Worm (Caenorhabditis elegans) whole organism, young adult: ENCODE data around the gene C37H5.5.
A peak's percentile ranks its signal among the peaks of the same experiment; 100 is the strongest.

Experiments
- B0261.1 ChIP-seq: sonication (generic microtip); optimal IDR thresholded peaks from 2 replicates; lab custom pipeline; 2016; ENCODE audit warnings: mild to moderate bottlenecking, missing genetic modification characterization, moderate library complexity, missing compliant biosample characterization
- D2030.7 ChIP-seq: fragments of 200-800 bp; sonication (Bioruptor generic); IDR thresholded peaks from 2 replicates; pipeline ENCODE4 v1.3.6; 2022; ENCODE audit warnings: missing genetic modification reagents, missing genetic modification characterization, missing compliant biosample characterization
- Y53F4B.3 ChIP-seq: fragments of 200-800 bp; sonication (Bioruptor generic); IDR thresholded peaks from 2 replicates; pipeline ENCODE4 v1.3.6; 2022; ENCODE audit warnings: missing genetic modification reagents, missing genetic modification characterization, missing compliant biosample characterization
- Y79H2A.3 ChIP-seq: fragments of 200-800 bp; sonication (Bioruptor generic); conservative IDR thresholded peaks from 2 replicates; pipeline ENCODE4 v1.3.6; 2022; ENCODE audit warnings: missing genetic modification reagents, missing genetic modification characterization, missing compliant biosample characterization
- ama-1 ChIP-seq, 3 experiments: fragments of 150-350 bp in 1 of 3; sonication (generic microtip) in 2 of 3; optimal IDR thresholded peaks; 2 replicates each; lab custom pipeline; 2014 to 2018; ENCODE audit warnings: missing biosample characterization in 2 of 3, missing genetic modification characterization in 2 of 3, missing genetic modification reagents in 2 of 3
- aptf-2 ChIP-seq: fragments of 200-800 bp; sonication (Bioruptor generic); conservative IDR thresholded peaks from 2 replicates; pipeline ENCODE4 v1.3.6; 2022; ENCODE audit warnings: missing genetic modification reagents, missing genetic modification characterization, missing compliant biosample characterization
- attf-3 ChIP-seq: fragments of 200-800 bp; sonication (Bioruptor generic); conservative IDR thresholded peaks from 2 replicates; pipeline ENCODE4 v1.3.6; 2022; ENCODE audit warnings: missing genetic modification reagents, missing genetic modification characterization, missing compliant biosample characterization
- attf-5 ChIP-seq: fragments of 200-800 bp; sonication (Bioruptor generic); optimal IDR thresholded peaks from 2 replicates; lab custom pipeline; 2018; ENCODE audit warnings: mild to moderate bottlenecking, missing genetic modification characterization, missing compliant biosample characterization
- cebp-1 ChIP-seq, 2 experiments: fragments of 200-800 bp in 1 of 2; sonication (Bioruptor generic) in 1 of 2; sonication (generic microtip) in 1 of 2; IDR thresholded peaks in 1 of 2; optimal IDR thresholded peaks in 1 of 2; 2 replicates each; pipeline versions ENCODE4 v1.3.6 to Lab custom; 2017 to 2022; ENCODE audit warnings: missing compliant biosample characterization in 2 of 2, missing genetic modification characterization in 2 of 2, mild to moderate bottlenecking in 1 of 2, missing genetic modification reagents in 1 of 2, moderate library complexity in 1 of 2
- cebp-2 ChIP-seq: fragments of 200-800 bp; sonication (Bioruptor generic); IDR thresholded peaks from 2 replicates; pipeline ENCODE4 v1.3.6; 2022; ENCODE audit warnings: missing genetic modification characterization, missing compliant biosample characterization
- ceh-100 ChIP-seq: fragments of 200-800 bp; sonication (Bioruptor generic); IDR thresholded peaks from 2 replicates; pipeline ENCODE4 v1.3.6; 2022; ENCODE audit warnings: missing genetic modification reagents, missing genetic modification characterization, missing compliant biosample characterization
- ceh-27 ChIP-seq: fragments of 200-800 bp; sonication (Bioruptor generic); optimal IDR thresholded peaks from 2 replicates; lab custom pipeline; 2018; ENCODE audit warnings: mild to moderate bottlenecking, missing genetic modification characterization, moderate library complexity, missing compliant biosample characterization
- ceh-40 ChIP-seq: fragments of 200-800 bp; sonication (Bioruptor generic); IDR thresholded peaks from 2 replicates; pipeline ENCODE4 v1.3.6; 2022; ENCODE audit warnings: missing genetic modification characterization, missing compliant biosample characterization
- ceh-91 ChIP-seq: fragments of 200-800 bp; sonication (Bioruptor generic); IDR thresholded peaks from 2 replicates; pipeline ENCODE4 v1.3.6; 2022; ENCODE audit warnings: missing genetic modification reagents, missing genetic modification characterization, missing compliant biosample characterization
- dpl-1 ChIP-seq: fragments of 150-350 bp; optimal IDR thresholded peaks from 2 replicates; lab custom pipeline; 2014; ENCODE audit warnings: missing biosample characterization, missing genetic modification reagents, missing genetic modification characterization
- efl-1 ChIP-seq: fragments of 150-350 bp; optimal IDR thresholded peaks from 2 replicates; lab custom pipeline; 2014; ENCODE audit warnings: missing biosample characterization, missing genetic modification reagents, missing genetic modification characterization
- egrh-3 ChIP-seq: fragments of 200-800 bp; sonication (Bioruptor generic); IDR thresholded peaks from 2 replicates; pipeline ENCODE4 v1.3.6; 2022; ENCODE audit warnings: missing genetic modification reagents, missing genetic modification characterization, missing compliant biosample characterization
- hmg-1.2 ChIP-seq: fragments of 200-800 bp; sonication (Bioruptor generic); IDR thresholded peaks from 2 replicates; pipeline ENCODE4 v1.3.6; 2022; ENCODE audit warnings: missing genetic modification reagents, missing genetic modification characterization, missing compliant biosample characterization
- let-526 ChIP-seq: fragments of 200-800 bp; sonication (Bioruptor generic); IDR thresholded peaks from 2 replicates; pipeline ENCODE4 v1.3.6; 2022; ENCODE audit warnings: missing genetic modification reagents, missing genetic modification characterization, missing compliant biosample characterization
- lin-35 ChIP-seq, 3 experiments: fragments of 150-350 bp in 2 of 3; sonication (generic microtip) in 1 of 3; optimal IDR thresholded peaks; 2 replicates each; lab custom pipeline; 2014 to 2018; ENCODE audit warnings: missing biosample characterization in 3 of 3, missing genetic modification characterization in 3 of 3, missing genetic modification reagents in 3 of 3
- lsy-27 ChIP-seq: sonication (generic microtip); optimal IDR thresholded peaks from 2 replicates; lab custom pipeline; 2017; ENCODE audit warnings: missing genetic modification characterization, mild to moderate bottlenecking, missing compliant biosample characterization, antibody characterized with exemption, missing genotype, borderline replicate concordance; ENCODE audit not compliant: insufficient read depth
- madf-6 ChIP-seq: fragments of 200-800 bp; sonication (Bioruptor generic); IDR thresholded peaks from 2 replicates; pipeline ENCODE4 v1.3.6; 2022; ENCODE audit warnings: missing genetic modification reagents, missing genetic modification characterization, missing compliant biosample characterization
- madf-8 ChIP-seq: fragments of 200-800 bp; sonication (Bioruptor generic); conservative IDR thresholded peaks from 2 replicates; pipeline ENCODE4 v1.3.6; 2022; ENCODE audit warnings: missing genetic modification reagents, missing genetic modification characterization, missing compliant biosample characterization
- mcd-1 ChIP-seq: fragments of 200-800 bp; sonication (Bioruptor generic); IDR thresholded peaks from 2 replicates; pipeline ENCODE4 v1.3.6; 2022; ENCODE audit warnings: missing genetic modification reagents, missing genetic modification characterization, missing compliant biosample characterization
- nhr-27 ChIP-seq: fragments of 200-800 bp; sonication (Bioruptor generic); optimal IDR thresholded peaks from 2 replicates; lab custom pipeline; 2018; ENCODE audit warnings: mild to moderate bottlenecking, missing genetic modification characterization, moderate library complexity, missing compliant biosample characterization
- nhr-80 ChIP-seq: sonication (generic microtip); optimal IDR thresholded peaks from 2 replicates; lab custom pipeline; 2016; ENCODE audit warnings: missing genetic modification characterization, missing compliant biosample characterization
- sea-2 ChIP-seq: fragments of 200-800 bp; sonication (Bioruptor generic); IDR thresholded peaks from 2 replicates; pipeline ENCODE4 v1.3.6; 2022; ENCODE audit warnings: missing genetic modification characterization, missing compliant biosample characterization
- somi-1 ChIP-seq: fragments of 200-800 bp; sonication (Bioruptor generic); optimal IDR thresholded peaks from 2 replicates; lab custom pipeline; 2018; ENCODE audit warnings: mild to moderate bottlenecking, missing genetic modification characterization, missing compliant biosample characterization
- unc-130 ChIP-seq: sonication (generic microtip); optimal IDR thresholded peaks from 2 replicates; lab custom pipeline; 2016; ENCODE audit warnings: missing genetic modification reagents, missing genetic modification characterization, missing compliant biosample characterization
- xnd-1 ChIP-seq: sonication (generic microtip); optimal IDR thresholded peaks from 2 replicates; lab custom pipeline; 2016; ENCODE audit warnings: missing genotype, missing genetic modification reagents, missing genetic modification characterization, missing compliant biosample characterization
- zfh-2 ChIP-seq: fragments of 200-800 bp; sonication (Bioruptor generic); conservative IDR thresholded peaks from 2 replicates; pipeline ENCODE4 v1.3.6; 2022; ENCODE audit warnings: missing genetic modification reagents, missing genetic modification characterization, missing compliant biosample characterization
- zim-3 ChIP-seq: sonication (generic microtip); optimal IDR thresholded peaks from 2 replicates; lab custom pipeline; 2017; ENCODE audit warnings: mild to moderate bottlenecking, missing genetic modification characterization, moderate library complexity, missing compliant biosample characterization
- ztf-3 ChIP-seq: fragments of 200-800 bp; sonication (Bioruptor generic); optimal IDR thresholded peaks from 2 replicates; lab custom pipeline; 2018; ENCODE audit warnings: mild to moderate bottlenecking, missing genetic modification characterization, missing compliant biosample characterization

The C37H5.5 gene

DNA sequence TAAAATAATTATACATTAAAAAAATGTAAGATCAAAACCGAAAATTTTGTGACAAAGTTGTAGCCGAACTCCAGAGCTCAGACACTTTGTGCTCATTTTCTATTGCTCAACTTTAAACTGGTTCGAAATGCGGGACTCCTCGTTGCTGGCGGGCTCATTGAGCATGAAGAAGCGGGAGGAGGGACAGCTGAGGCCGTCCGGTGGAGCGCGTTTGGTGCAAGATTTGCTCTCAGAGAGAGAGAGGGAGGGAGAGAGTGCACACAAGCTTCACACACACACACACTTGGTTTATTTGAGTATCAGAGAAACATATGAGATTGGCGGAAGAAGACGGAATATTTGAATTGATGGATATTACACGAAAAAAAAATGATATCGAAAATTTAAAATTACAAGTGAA, 16.5 kb upstream of the C37H5.5 start:
- TF ChIP-seq attf-5 (GFP tag; lab: Kevin White, UChicago) (peak; percentile 12), cebp-1 (GFP tag; IDR thresholded peaks at IDR 0.05; lab: Robert Waterston, UW) (no peak), cebp-1 (tag; optimal IDR thresholded peaks at IDR 0.05; lab: Kevin White, UChicago) (peak; percentile 3), hmg-1.2 (GFP tag; lab: Robert Waterston, UW) (no peak), mcd-1 (GFP tag; lab: Robert Waterston, UW) (peak; percentile 60), madf-6 (GFP tag; lab: Robert Waterston, UW) (0 out of 2 replicates have a peak, but pooled peaks have one; percentile 36), madf-8 (GFP tag; lab: Robert Waterston, UW) (0 out of 2 replicates have a peak, but pooled peaks have one; percentile 21), lin-35 (GFP tag; optimal IDR thresholded peaks at IDR 0.05; lab: Kevin White, UChicago) (peak in 1 of 3 experiments; percentile 5), D2030.7 (GFP tag; lab: Robert Waterston, UW) (no peak), ama-1 (optimal IDR thresholded peaks at IDR 0.05; lab: Kevin White, UChicago) (no peak), ama-1 (GFP tag; optimal IDR thresholded peaks at IDR 0.05; lab: Kevin White, UChicago) (no peak), ceh-27 (GFP tag; lab: Kevin White, UChicago) (peak; percentile 5), dpl-1 (GFP tag; lab: Kevin White, UChicago) (peak; percentile 5), zfh-2 (peak; percentile 89), egrh-3 (GFP tag; lab: Robert Waterston, UW) (peak; percentile 54; the same call in 1 of the 2 replicates)

DNA sequence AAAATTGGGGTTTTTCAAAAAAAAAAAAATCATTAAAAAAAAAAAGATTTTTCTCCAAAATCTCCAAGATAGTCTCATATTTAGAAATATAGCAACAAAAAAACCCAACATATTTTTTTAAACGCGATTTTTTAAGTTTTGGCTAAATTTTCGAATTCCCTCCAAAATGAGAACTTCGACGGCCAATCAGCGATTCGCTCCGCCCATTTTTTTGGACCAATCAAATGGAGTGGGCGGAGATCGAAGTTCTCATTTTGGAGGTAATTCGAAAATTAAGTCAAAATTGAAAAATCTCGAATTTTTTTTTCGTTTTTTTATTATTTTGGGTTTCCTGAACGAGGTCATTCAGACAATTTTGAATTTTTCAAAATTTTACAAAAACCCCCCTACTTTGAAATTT, 13.3 kb upstream of the C37H5.5 start:
- TF ChIP-seq sea-2 (no peak), cebp-2 (GFP tag; lab: Robert Waterston, UW) (no peak), lin-35 (GFP tag; optimal IDR thresholded peaks at IDR 0.05; lab: Kevin White, UChicago) (no peak), ztf-3 (GFP tag; lab: Kevin White, UChicago) (no peak), let-526 (GFP tag; lab: Robert Waterston, UW) (no peak), B0261.1 (tag; lab: Kevin White, UChicago) (no peak), lsy-27 (tag; lab: Kevin White, UChicago) (no peak), ceh-40 (GFP tag; lab: Robert Waterston, UW) (no peak), Y53F4B.3 (GFP tag; lab: Robert Waterston, UW) (no peak), ceh-91 (GFP tag; lab: Robert Waterston, UW) (no peak), nhr-80 (no peak), nhr-27 (tag; lab: Kevin White, UChicago) (no peak), D2030.7 (GFP tag; lab: Robert Waterston, UW) (no peak), ceh-100 (GFP tag; lab: Robert Waterston, UW) (no peak)

DNA sequence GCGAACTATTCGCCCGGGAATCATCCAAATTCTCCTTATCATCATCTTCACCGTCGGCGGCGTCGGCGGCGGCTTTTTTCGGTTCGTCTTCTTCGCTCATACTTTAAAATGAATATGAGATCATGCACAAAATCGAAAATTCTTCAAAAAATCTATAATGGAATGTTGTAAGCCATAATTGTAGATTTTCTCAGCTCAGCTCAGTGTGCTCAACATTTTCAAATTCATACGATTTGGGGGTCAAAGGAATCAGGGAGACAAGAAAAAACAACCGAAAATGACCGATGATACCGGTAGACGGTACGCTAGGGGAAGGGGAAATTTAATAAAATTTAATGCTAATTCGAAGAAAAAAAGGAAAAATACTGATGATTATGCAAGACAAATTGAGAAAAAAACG, 8.6 kb upstream of the C37H5.5 start, which contains the start of gene ccep-97:
Gene ccep-97, minus strand, starts transcription at position 101 of the 400 bp plus-strand sequence.
- TF ChIP-seq madf-6 (GFP tag; lab: Robert Waterston, UW), result peak; percentile 31; the same call in 1 of the 2 replicates
- no peak for TF ChIP-seq sea-2
- TF ChIP-seq unc-130, result no peak
- TF ChIP-seq attf-3, result no peak
- TF ChIP-seq Y79H2A.3 (GFP tag; lab: Robert Waterston, UW), result no peak
- no peak for TF ChIP-seq xnd-1

DNA sequence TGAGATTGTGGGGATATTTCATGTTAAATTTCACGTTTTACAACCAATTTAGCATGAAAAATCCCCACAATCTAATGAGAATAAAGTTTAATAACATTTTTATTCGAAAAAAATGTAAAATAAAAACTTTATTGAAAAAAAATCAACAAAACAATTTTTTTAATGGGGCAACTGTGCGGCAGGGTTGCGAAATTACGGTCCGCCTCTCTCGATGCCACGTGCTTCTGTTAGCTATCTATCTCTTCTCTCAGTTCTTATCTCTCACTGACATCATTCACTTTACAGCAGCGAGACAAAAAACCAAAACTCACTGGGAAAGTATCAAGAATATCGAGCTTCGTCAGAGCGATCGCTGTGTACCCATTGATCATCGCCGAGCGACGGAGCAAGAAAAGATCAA, 6.6 kb upstream of the C37H5.5 start:
- no peak for TF ChIP-seq efl-1 (GFP tag; lab: Kevin White, UChicago)
- TF ChIP-seq zim-3 (tag; lab: Kevin White, UChicago), result no peak
- no peak for TF ChIP-seq aptf-2
- TF ChIP-seq cebp-1 (GFP tag; IDR thresholded peaks at IDR 0.05; lab: Robert Waterston, UW), result peak; percentile 84
- peak; percentile 95 for TF ChIP-seq cebp-1 (tag; optimal IDR thresholded peaks at IDR 0.05; lab: Kevin White, UChicago)
- peak; percentile 36 for TF ChIP-seq somi-1 (GFP tag; lab: Kevin White, UChicago)
- TF ChIP-seq, all 124 proteins: peak for 2
